Worm (Caenorhabditis elegans) whole organism, L2 larva: Measurements from ENCODE around the gene rund-1.

ENCODE experiments used
- F13H6.1 ChIP-seq: sonication (generic microtip); optimal IDR thresholded peaks from 2 replicates; lab custom pipeline; 2016; ENCODE audit warnings: missing genetic modification characterization, missing compliant biosample characterization
- blmp-1 ChIP-seq: sonication (generic microtip); optimal IDR thresholded peaks from 2 replicates; lab custom pipeline; 2017; ENCODE audit warnings: missing genetic modification characterization, mild to moderate bottlenecking, missing compliant biosample characterization, antibody characterized with exemption, moderate library complexity; ENCODE audit not compliant: insufficient read depth
- elt-1 ChIP-seq: fragments of 150-350 bp; optimal IDR thresholded peaks from 2 replicates; lab custom pipeline; 2014; ENCODE audit warnings: missing biosample characterization, missing genetic modification characterization
- mdl-1 ChIP-seq, 2 experiments: fragments of 150-350 bp in 1 of 2; sonication (generic microtip) in 1 of 2; optimal IDR thresholded peaks; 2 replicates each; lab custom pipeline; 2017; ENCODE audit warnings: missing biosample characterization in 2 of 2, missing genetic modification characterization in 2 of 2
- nhr-11 ChIP-seq: fragments of 150-350 bp; optimal IDR thresholded peaks from 2 replicates; lab custom pipeline; 2014; ENCODE audit warnings: missing biosample characterization, missing genetic modification characterization
- snpc-4 ChIP-seq: fragments of 150-350 bp; optimal IDR thresholded peaks from 2 replicates; lab custom pipeline; 2014; ENCODE audit warnings: missing biosample characterization, missing genetic modification characterization
- unc-39 ChIP-seq: fragments of 150-350 bp; optimal IDR thresholded peaks from 2 replicates; lab custom pipeline; 2014; ENCODE audit warnings: missing biosample characterization, missing genetic modification characterization
- zag-1 ChIP-seq: fragments of 150-350 bp; optimal IDR thresholded peaks from 2 replicates; lab custom pipeline; 2014; ENCODE audit warnings: missing biosample characterization, missing genetic modification characterization
- ztf-4 ChIP-seq: fragments of 150-350 bp; optimal IDR thresholded peaks from 2 replicates; lab custom pipeline; 2014; ENCODE audit warnings: missing biosample characterization, missing genetic modification characterization

ce11 chrX:661727-662330, at the start of gene rund-1:
- no peak for TF ChIP-seq nhr-11
- no peak for TF ChIP-seq elt-1 (tag; lab: Kevin White, UChicago)
- TF ChIP-seq blmp-1 (tag; lab: Kevin White, UChicago) = no peak
- TF ChIP-seq unc-39 = no peak
- peak; percentile 24 for TF ChIP-seq F13H6.1 (tag; lab: Kevin White, UChicago)
- peak in 1 of 2 experiments; percentile 68 for TF ChIP-seq mdl-1 (tag; optimal IDR thresholded peaks at IDR 0.05; lab: Kevin White, UChicago)
- TF ChIP-seq snpc-4 (tag; lab: Kevin White, UChicago) = peak; percentile 79
- TF ChIP-seq zag-1 (tag; lab: Kevin White, UChicago) = peak; percentile 39
- peak; percentile 29 for TF ChIP-seq ztf-4
